Fruit fly (Drosophila melanogaster) whole organism, embryonic: Measurements from ENCODE around the gene CG18662.
A peak's percentile ranks its signal among the peaks of the same experiment; 100 is the strongest.

Experiments used
- Antp ChIP-seq: fragments of 200-800 bp; sonication (Bioruptor generic); optimal IDR thresholded peaks from 3 replicates; lab custom pipeline; 2016; ENCODE audit warnings: missing biosample characterization, missing genetic modification characterization
- C15 ChIP-seq: fragments of 200-800 bp; sonication (Bioruptor generic); IDR thresholded peaks from 3 replicates; pipeline ENCODE4 v1.3.6; 2022; ENCODE audit warnings: missing biosample characterization, missing genetic modification characterization
- CG11247 ChIP-seq: fragments of 200-800 bp; sonication (Bioruptor generic); IDR thresholded peaks from 2 replicates; pipeline ENCODE4 v1.3.6; 2022; ENCODE audit warnings: missing biosample characterization, missing genetic modification characterization
- CG11723 ChIP-seq: fragments of 200-800 bp; sonication (Bioruptor generic); optimal IDR thresholded peaks from 2 replicates; lab custom pipeline; 2017; ENCODE audit warnings: missing biosample characterization, mild to moderate bottlenecking, missing genetic modification characterization
- CG12219 ChIP-seq: fragments of 200-800 bp; sonication (Bioruptor generic); optimal IDR thresholded peaks from 3 replicates; lab custom pipeline; 2018; ENCODE audit warnings: missing biosample characterization, mild to moderate bottlenecking, missing genetic modification characterization
- CG13775 ChIP-seq: fragments of 200-800 bp; sonication (Bioruptor generic); optimal IDR thresholded peaks from 3 replicates; lab custom pipeline; 2017; ENCODE audit warnings: missing biosample characterization, mild to moderate bottlenecking, missing genetic modification characterization
- CG17385 ChIP-seq: fragments of 200-800 bp; sonication (Bioruptor generic); optimal IDR thresholded peaks from 3 replicates; lab custom pipeline; 2018; ENCODE audit warnings: missing biosample characterization, mild to moderate bottlenecking, missing genetic modification characterization
- CG17802 ChIP-seq: fragments of 200-800 bp; sonication (Bioruptor generic); optimal IDR thresholded peaks from 2 replicates; lab custom pipeline; 2018; ENCODE audit warnings: missing biosample characterization, mild to moderate bottlenecking, missing genetic modification characterization, moderate library complexity
- CG17912 ChIP-seq: fragments of 200-800 bp; sonication (Bioruptor generic); optimal IDR thresholded peaks from 2 replicates; lab custom pipeline; 2018; ENCODE audit warnings: missing biosample characterization, mild to moderate bottlenecking, missing genetic modification characterization
- CG2202 ChIP-seq: fragments of 200-800 bp; sonication (Bioruptor generic); optimal IDR thresholded peaks from 2 replicates; lab custom pipeline; 2018; ENCODE audit warnings: missing biosample characterization, mild to moderate bottlenecking, missing genetic modification characterization
- CG3065 ChIP-seq: fragments of 200-800 bp; sonication (Bioruptor generic); optimal IDR thresholded peaks from 2 replicates; lab custom pipeline; 2016; ENCODE audit warnings: missing biosample characterization, missing genetic modification characterization
- CG32772 ChIP-seq: fragments of 200-800 bp; sonication (Bioruptor generic); IDR thresholded peaks from 2 replicates; pipeline ENCODE4 v1.3.6; 2022; ENCODE audit warnings: missing biosample characterization, missing genetic modification characterization
- CG3407 ChIP-seq: fragments of 200-800 bp; sonication (Bioruptor generic); optimal IDR thresholded peaks from 2 replicates; lab custom pipeline; 2018; ENCODE audit warnings: missing biosample characterization, mild to moderate bottlenecking, missing genetic modification characterization
- CG4707 ChIP-seq: fragments of 200-800 bp; sonication (Bioruptor generic); optimal IDR thresholded peaks from 2 replicates; lab custom pipeline; 2018; ENCODE audit warnings: missing biosample characterization, mild to moderate bottlenecking, missing genetic modification characterization, moderate library complexity
- CG6765 ChIP-seq: fragments of 200-800 bp; sonication (Bioruptor generic); optimal IDR thresholded peaks from 3 replicates; lab custom pipeline; 2017; ENCODE audit warnings: missing biosample characterization, mild to moderate bottlenecking, missing genetic modification characterization
- CG6791 ChIP-seq: fragments of 200-800 bp; sonication (Bioruptor generic); IDR thresholded peaks from 3 replicates; pipeline ENCODE4 v1.3.6; 2022; ENCODE audit warnings: missing biosample characterization, missing genetic modification characterization; ENCODE audit not compliant: partially characterized antibody
- CG6813 ChIP-seq: fragments of 200-800 bp; sonication (Bioruptor generic); optimal IDR thresholded peaks from 2 replicates; lab custom pipeline; 2017; ENCODE audit warnings: missing biosample characterization, missing genetic modification characterization, mild to moderate bottlenecking, moderate library complexity, missing genetic modification reagents
- CG7963 ChIP-seq: fragments of 200-800 bp; sonication (Bioruptor generic); IDR thresholded peaks from 3 replicates; pipeline ENCODE4 v1.3.6; 2022; ENCODE audit warnings: missing biosample characterization, missing genetic modification characterization; ENCODE audit not compliant: partially characterized antibody
- Camta ChIP-seq: fragments of 200-800 bp; sonication (Bioruptor generic); optimal IDR thresholded peaks from 2 replicates; lab custom pipeline; 2016; ENCODE audit warnings: missing biosample characterization, missing genetic modification characterization
- D19A ChIP-seq: fragments of 200-800 bp; optimal IDR thresholded peaks from 3 replicates; lab custom pipeline; 2019; ENCODE audit warnings: missing biosample characterization, mild to moderate bottlenecking, missing genetic modification characterization, moderate library complexity
- Elba2 ChIP-seq: fragments of 200-800 bp; sonication (Bioruptor generic); optimal IDR thresholded peaks from 3 replicates; lab custom pipeline; 2016; ENCODE audit warnings: missing biosample characterization, missing genetic modification characterization
- Hr51 ChIP-seq, 2 experiments: fragments of 200-800 bp; sonication (Bioruptor generic); optimal IDR thresholded peaks; 2 replicates in 1 of 2; 3 replicates in 1 of 2; lab custom pipeline; 2016 to 2018; ENCODE audit warnings: missing biosample characterization in 2 of 2, missing genetic modification characterization in 2 of 2, mild to moderate bottlenecking in 1 of 2, moderate library complexity in 1 of 2
- Jarid2 ChIP-seq: fragments of 200-800 bp; sonication (Bioruptor generic); optimal IDR thresholded peaks from 3 replicates; lab custom pipeline; 2017; ENCODE audit warnings: mild to moderate bottlenecking, missing biosample characterization, missing genetic modification reagents, missing genetic modification characterization
- Max ChIP-seq: fragments of 200-800 bp; sonication (Bioruptor generic); optimal IDR thresholded peaks from 2 replicates; lab custom pipeline; 2016; ENCODE audit warnings: missing biosample characterization, mild to moderate bottlenecking, missing genetic modification characterization
- Nf-YA ChIP-seq: fragments of 200-800 bp; sonication (Bioruptor generic); IDR thresholded peaks from 2 replicates; pipeline ENCODE4 v1.3.6; 2022; ENCODE audit warnings: missing biosample characterization, missing genetic modification characterization
- Opbp ChIP-seq: fragments of 200-800 bp; sonication (Bioruptor generic); IDR thresholded peaks from 3 replicates; pipeline ENCODE4 v1.3.6; 2022; ENCODE audit warnings: missing biosample characterization, missing genetic modification characterization; ENCODE audit not compliant: partially characterized antibody
- Ssrp ChIP-seq: fragments of 200-800 bp; sonication (Bioruptor generic); optimal IDR thresholded peaks from 2 replicates; lab custom pipeline; 2018; ENCODE audit warnings: missing biosample characterization, mild to moderate bottlenecking, missing genetic modification characterization, moderate library complexity
- Taf1 ChIP-seq: fragments of 200-800 bp; sonication (Bioruptor generic); IDR thresholded peaks from 2 replicates; pipeline ENCODE4 v1.3.6; 2022; ENCODE audit warnings: missing biosample characterization, missing genetic modification characterization
- al ChIP-seq: fragments of 200-800 bp; sonication (Bioruptor generic); IDR thresholded peaks from 2 replicates; pipeline ENCODE4 v1.3.6; 2022; ENCODE audit warnings: missing biosample characterization, missing genetic modification characterization
- ase ChIP-seq: fragments of 200-800 bp; sonication (Bioruptor generic); IDR thresholded peaks from 3 replicates; pipeline ENCODE4 v1.3.6; 2022; ENCODE audit warnings: missing biosample characterization, missing genetic modification characterization
- cas ChIP-seq: fragments of 200-800 bp; sonication (Bioruptor generic); IDR thresholded peaks from 2 replicates; pipeline ENCODE4 v1.3.6; 2022; ENCODE audit warnings: missing biosample characterization, missing genetic modification characterization
- chif ChIP-seq, 2 experiments: fragments of 200-800 bp; sonication (Bioruptor generic); optimal IDR thresholded peaks; 3 replicates each; lab custom pipeline; 2016; ENCODE audit warnings: missing biosample characterization in 2 of 2, missing genetic modification characterization in 2 of 2
- crc ChIP-seq: fragments of 200-800 bp; sonication (Bioruptor generic); optimal IDR thresholded peaks from 2 replicates; lab custom pipeline; 2016; ENCODE audit warnings: missing biosample characterization, missing genetic modification characterization
- da ChIP-seq: fragments of 200-800 bp; sonication (Bioruptor generic); optimal IDR thresholded peaks from 2 replicates; lab custom pipeline; 2016; ENCODE audit warnings: missing biosample characterization, missing genetic modification characterization
- dpn ChIP-seq, 2 experiments: fragments of 200-800 bp; sonication (Bioruptor generic); optimal IDR thresholded peaks; 3 replicates each; lab custom pipeline; 2016; ENCODE audit warnings: missing biosample characterization in 2 of 2, missing genetic modification characterization in 2 of 2
- gt ChIP-seq: fragments of 200-800 bp; sonication (Bioruptor generic); IDR thresholded peaks from 2 replicates; pipeline ENCODE4 v1.3.6; 2022; ENCODE audit warnings: missing biosample characterization, missing genetic modification characterization
- her ChIP-seq: fragments of 200-800 bp; sonication (Bioruptor generic); optimal IDR thresholded peaks from 2 replicates; lab custom pipeline; 2016; ENCODE audit warnings: missing biosample characterization, missing genetic modification characterization
- lov ChIP-seq, 2 experiments: fragments of 200-800 bp in 1 of 2; fragments of >200 bp in 1 of 2; sonication (Bioruptor generic) in 1 of 2; IDR thresholded peaks in 1 of 2; optimal IDR thresholded peaks in 1 of 2; 2 replicates in 1 of 2; 3 replicates in 1 of 2; pipeline versions ENCODE4 v1.3.6 to Lab custom; 2017 to 2022; ENCODE audit warnings: missing biosample characterization in 1 of 2, missing genetic modification characterization in 1 of 2
- mam ChIP-seq: fragments of 200-800 bp; sonication (Bioruptor generic); optimal IDR thresholded peaks from 3 replicates; lab custom pipeline; 2016; ENCODE audit warnings: missing biosample characterization, missing genetic modification characterization
- oc ChIP-seq: fragments of 200-800 bp; sonication (Bioruptor generic); optimal IDR thresholded peaks from 2 replicates; lab custom pipeline; 2018; ENCODE audit warnings: missing biosample characterization, mild to moderate bottlenecking, missing genetic modification characterization, moderate library complexity
- org-1 ChIP-seq: fragments of 200-800 bp; sonication (Bioruptor generic); optimal IDR thresholded peaks from 2 replicates; lab custom pipeline; 2017; ENCODE audit warnings: missing biosample characterization, missing genetic modification characterization
- pum ChIP-seq: fragments of 200-800 bp; sonication (Bioruptor generic); optimal IDR thresholded peaks from 2 replicates; lab custom pipeline; 2016; ENCODE audit warnings: missing biosample characterization, missing genetic modification characterization
- salm ChIP-seq: fragments of 200-800 bp; sonication (Bioruptor generic); optimal IDR thresholded peaks from 2 replicates; lab custom pipeline; 2018; ENCODE audit warnings: missing biosample characterization, mild to moderate bottlenecking, missing genetic modification characterization
- sim ChIP-seq: fragments of 200-800 bp; sonication (Bioruptor generic); IDR thresholded peaks from 2 replicates; pipeline ENCODE4 v1.3.6; 2022; ENCODE audit warnings: missing biosample characterization, missing genetic modification characterization
- zen2 ChIP-seq: fragments of 200-800 bp; sonication (Bioruptor generic); IDR thresholded peaks from 3 replicates; pipeline ENCODE4 v1.3.6; 2022; ENCODE audit warnings: missing biosample characterization, missing genetic modification characterization; ENCODE audit not compliant: partially characterized antibody

CG18662 gene

DNA sequence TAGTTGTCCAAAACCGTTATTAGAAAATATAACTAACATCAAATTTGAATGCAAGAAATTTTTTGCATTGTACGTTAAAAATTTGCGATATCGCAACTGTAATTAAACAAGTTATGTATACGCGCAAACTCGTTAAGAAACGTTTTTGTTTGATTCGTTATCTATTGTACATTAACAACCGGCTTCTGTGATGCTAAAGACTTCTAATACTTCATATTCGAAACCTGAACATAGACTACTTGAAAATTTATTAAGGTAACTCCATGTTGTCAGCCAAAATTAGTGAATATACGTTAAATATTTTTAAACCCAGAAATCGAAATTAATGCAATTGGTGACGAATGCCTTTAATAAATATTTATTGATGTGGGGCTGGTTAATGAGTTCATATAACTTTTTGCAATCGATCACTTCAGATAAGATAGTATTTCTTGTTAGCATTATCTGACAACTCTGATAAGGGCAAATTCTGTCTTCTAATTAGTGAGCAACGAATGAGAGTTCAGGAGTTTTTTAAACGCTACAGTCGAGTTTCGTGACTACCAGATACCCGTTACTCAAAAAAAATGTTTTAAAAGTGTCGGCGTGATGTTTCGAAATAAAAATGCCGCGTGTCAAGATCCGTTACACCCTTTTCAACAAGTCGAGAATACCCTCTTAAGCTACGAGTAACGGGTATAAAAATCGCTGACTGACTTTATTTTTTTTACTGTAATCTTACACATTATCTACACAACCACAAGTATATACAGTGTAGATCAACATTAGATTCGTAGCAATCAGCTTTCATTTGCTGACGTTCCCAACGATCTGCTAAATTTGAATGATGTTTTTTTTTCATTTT lies 28.0 kb upstream of the CG18662 start (continued):
- TF ChIP-seq CG17385 (peak; percentile 36), C15 (GFP tag; lab: Robert Waterston, UW) (no peak), CG32772 (GFP tag; lab: Robert Waterston, UW) (peak; percentile 67), pum (peak; percentile 36), CG11723 (GFP tag; lab: Kevin White, UChicago) (peak; percentile 11), zen2 (GFP tag; lab: Robert Waterston, UW) (no peak), CG13775 (GFP tag; lab: Kevin White, UChicago) (peak; percentile 16), cas (GFP tag; lab: Robert Waterston, UW) (no peak), CG11247 (GFP tag; lab: Robert Waterston, UW) (no peak), Camta (no peak), salm (tag; lab: Kevin White, UChicago) (no peak), CG7963 (GFP tag; lab: Robert Waterston, UW) (0 out of 3 replicates have a peak, but pooled peaks have one; percentile 18), org-1 (GFP tag; lab: Kevin White, UChicago) (peak; percentile 19), CG4707 (GFP tag; lab: Kevin White, UChicago) (no peak), Opbp (GFP tag; lab: Robert Waterston, UW) (peak; percentile 76; the same call in 2 of the 3 replicates), Ssrp (tag; lab: Kevin White, UChicago) (peak; percentile 23), Max (GFP tag; lab: Kevin White, UChicago) (no peak), Elba2 (GFP tag; lab: Kevin White, UChicago) (peak; percentile 26), crc (GFP tag; lab: Kevin White, UChicago) (no peak), Taf1 (GFP tag; lab: Robert Waterston, UW) (no peak), CG6813 (GFP tag; lab: Kevin White, UChicago) (peak; percentile 9), dpn (GFP tag; optimal IDR thresholded peaks at IDR 0.05; lab: Kevin White, UChicago) (peak; percentile 25 to 69), gt (no peak), da (GFP tag; lab: Kevin White, UChicago) (no peak), CG17802 (tag; lab: Kevin White, UChicago) (no peak), CG6791 (GFP tag; lab: Robert Waterston, UW) (no peak; the same call in 1 of the 3 replicates), CG12219 (GFP tag; lab: Kevin White, UChicago) (peak; percentile 30), CG2202 (tag; lab: Kevin White, UChicago) (peak; percentile 27), CG6765 (GFP tag; lab: Kevin White, UChicago) (no peak), Jarid2 (GFP tag; lab: Kevin White, UChicago) (peak; percentile 16), al (peak; percentile 25; the same call in 1 of the 2 replicates), her (GFP tag; lab: Kevin White, UChicago) (peak; percentile 66), lov (optimal IDR thresholded peaks at IDR 0.05; lab: Kevin White, UChicago) (no peak), lov (GFP tag; IDR thresholded peaks at IDR 0.05; lab: Robert Waterston, UW) (no peak; the same call in 2 of the 3 replicates), chif (GFP tag; optimal IDR thresholded peaks at IDR 0.05; lab: Kevin White, UChicago) (peak in 1 of 2 experiments; percentile 52), CG17912 (GFP tag; lab: Kevin White, UChicago) (no peak), CG3407 (no peak), D19A (tag; lab: Kevin White, UChicago) (no peak), oc (tag; lab: Kevin White, UChicago) (no peak), Hr51 (GFP tag; optimal IDR thresholded peaks at IDR 0.05; lab: Kevin White, UChicago) (peak; percentile 18 to 31), mam (peak; percentile 9), CG3065 (GFP tag; lab: Kevin White, UChicago) (peak; percentile 30), ase (GFP tag; lab: Robert Waterston, UW) (peak; percentile 46; the same call in 1 of the 3 replicates), Nf-YA (GFP tag; lab: Robert Waterston, UW) (no peak), sim (peak; percentile 20; the same call in 1 of the 2 replicates), Antp (peak; percentile 49)
